Comparison of ENCODE assay signal across 6 worm cellular contexts in the genomic region with DNA sequence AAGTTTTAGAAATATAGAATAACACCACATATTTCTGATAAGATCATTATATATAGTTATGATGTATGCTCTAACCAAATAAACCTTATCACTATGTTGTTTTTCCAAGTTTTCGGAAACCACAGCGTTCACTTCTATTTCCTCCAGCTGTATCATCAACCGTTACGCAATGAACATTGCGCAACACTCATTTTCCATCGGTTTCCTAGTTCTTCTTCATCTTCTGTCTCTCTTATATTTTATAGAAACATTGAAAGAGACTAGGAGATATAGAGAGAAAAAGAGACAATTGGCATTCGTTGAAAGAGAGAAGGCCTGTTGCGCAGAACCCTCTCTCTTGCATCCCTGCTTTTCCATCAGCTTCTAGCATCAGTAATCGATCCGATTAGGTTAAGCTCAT.
TF ChIP-seq lines count a peak whose summit lies in the region.

No protein-coding gene starts in this region.

TF ChIP-seq in whole organism, L1 larva, 84 proteins besides CTCF, POLR2A, EP300 and RAD21:
- TF ChIP-seq pag-3 (tag; optimal IDR thresholded peaks at IDR 0.05; lab: Kevin White, UChicago; ENCODE audit: borderline replicate concordance, insufficient read depth): no peak
- TF ChIP-seq blmp-1 (tag; optimal IDR thresholded peaks at IDR 0.05; lab: Kevin White, UChicago): peak; percentile 56
- no peak for TF ChIP-seq nhr-237 (tag; optimal IDR thresholded peaks at IDR 0.05; lab: Kevin White, UChicago)
- no peak for TF ChIP-seq nhr-19 (GFP tag; conservative IDR thresholded peaks at IDR 0.05; lab: Robert Waterston, UW)
- TF ChIP-seq nhr-85 (tag; lab: Kevin White, UChicago): no peak
- TF ChIP-seq mab-9 (GFP tag; IDR thresholded peaks at IDR 0.05; lab: Robert Waterston, UW): no peak

TF ChIP-seq in whole organism, L2 larva, 48 proteins besides CTCF, POLR2A, EP300 and RAD21:
- TF ChIP-seq nhr-77 (tag; optimal IDR thresholded peaks at IDR 0.05; lab: Kevin White, UChicago) (no peak), unc-39 (tag; optimal IDR thresholded peaks at IDR 0.05; lab: Kevin White, UChicago) (no peak), Y55F3AM.14 (GFP tag; optimal IDR thresholded peaks at IDR 0.05; lab: Kevin White, UChicago) (no peak), skn-1 (tag; optimal IDR thresholded peaks at IDR 0.05; lab: Kevin White, UChicago) (no peak), ceh-82 (tag; optimal IDR thresholded peaks at IDR 0.05; lab: Kevin White, UChicago) (no peak), egl-27 (tag; optimal IDR thresholded peaks at IDR 0.05; lab: Kevin White, UChicago) (peak; percentile 15), sma-9 (GFP tag; optimal IDR thresholded peaks at IDR 0.05; lab: Kevin White, UChicago) (no peak), sma-9 (tag; optimal IDR thresholded peaks at IDR 0.05; lab: Kevin White, UChicago) (no peak), nhr-21 (tag; optimal IDR thresholded peaks at IDR 0.05; lab: Kevin White, UChicago) (peak; percentile 34)
TF ChIP-seq in whole organism, L2 larva: peak in this region for 2.

TF ChIP-seq in whole organism, L3 larva, 47 proteins besides CTCF, POLR2A, EP300 and RAD21:
- TF ChIP-seq nhr-67 (tag; optimal IDR thresholded peaks at IDR 0.05; lab: Kevin White, UChicago): no peak
- TF ChIP-seq ama-1 (optimal IDR thresholded peaks at IDR 0.05; lab: Kevin White, UChicago): no peak
- peak; percentile 19 for TF ChIP-seq nhr-23 (tag; optimal IDR thresholded peaks at IDR 0.05; lab: Kevin White, UChicago)
TF ChIP-seq in whole organism, L3 larva: peak in this region for 1.

TF ChIP-seq in whole organism, L4 larva, 104 proteins besides CTCF, POLR2A, EP300 and RAD21:
- peak; percentile 84 for TF ChIP-seq aha-1 (tag; lab: Kevin White, UChicago)
- peak; percentile 18 for TF ChIP-seq nhr-28 (tag; optimal IDR thresholded peaks at IDR 0.05; lab: Kevin White, UChicago)
- no peak for TF ChIP-seq unc-130 (GFP tag; optimal IDR thresholded peaks at IDR 0.05; lab: Kevin White, UChicago)

TF ChIP-seq in whole organism, late embryonic, 69 proteins besides CTCF, POLR2A, EP300 and RAD21:
- TF ChIP-seq elt-2 (tag; optimal IDR thresholded peaks at IDR 0.05; lab: Kevin White, UChicago): peak; percentile 66
- no peak for TF ChIP-seq madf-2 (tag; optimal IDR thresholded peaks at IDR 0.05; lab: Kevin White, UChicago)
- no peak for TF ChIP-seq sox-2 (GFP tag; IDR thresholded peaks at IDR 0.05; lab: Robert Waterston, UW)

TF ChIP-seq in whole organism, mixed stage, embryonic, 35 proteins besides CTCF, POLR2A, EP300 and RAD21:
- TF ChIP-seq zip-8 (tag; optimal IDR thresholded peaks at IDR 0.05; lab: Kevin White, UChicago) (peak; percentile 97), unc-120 (tag; optimal IDR thresholded peaks at IDR 0.05; lab: Kevin White, UChicago; ENCODE audit: poor library complexity, severe bottlenecking) (no peak)

Comparison
In these comparisons a context has a peak if more than half of its experiments do, and no peak if none do; other contexts are left out.
1. Of the 29 proteins assayed by ChIP-seq in both whole organism, L4 larva and whole organism, L1 larva: peak only in whole organism, L4 larva: aha-1 and nhr-28; only in whole organism, L1 larva: none; in both: none; in neither: 27.